Worm (Caenorhabditis elegans) whole organism, L4 larva: ENCODE data around the gene col-156.

Experiments
- ceh-82 ChIP-seq: sonication (generic microtip); optimal IDR thresholded peaks from 2 replicates; lab custom pipeline; 2017; ENCODE audit warnings: missing biosample characterization, missing genetic modification characterization
- dpl-1 ChIP-seq: fragments of 150-350 bp; optimal IDR thresholded peaks from 2 replicates; lab custom pipeline; 2014; ENCODE audit warnings: missing biosample characterization, missing genetic modification reagents, missing genetic modification characterization
- lin-1 ChIP-seq: fragments of 200-800 bp; sonication (Bioruptor generic); IDR thresholded peaks from 2 replicates; pipeline ENCODE4 v1.3.6; 2022; ENCODE audit warnings: missing genetic modification reagents, missing genetic modification characterization, missing compliant biosample characterization
- lin-15B ChIP-seq: fragments of 150-350 bp; sonication (generic microtip); optimal IDR thresholded peaks from 3 replicates; lab custom pipeline; 2014; ENCODE audit warnings: missing biosample characterization, missing genetic modification characterization
- mdl-1 ChIP-seq, 2 experiments: fragments of 150-350 bp in 1 of 2; sonication (generic microtip) in 1 of 2; optimal IDR thresholded peaks; 2 replicates each; lab custom pipeline; 2014 to 2017; ENCODE audit warnings: missing biosample characterization in 2 of 2, missing genetic modification characterization in 2 of 2
- nhr-11 ChIP-seq: fragments of 150-350 bp; optimal IDR thresholded peaks from 2 replicates; lab custom pipeline; 2014; ENCODE audit warnings: missing biosample characterization, missing genetic modification characterization
- nhr-111 ChIP-seq: fragments of 200-800 bp; sonication (Bioruptor generic); optimal IDR thresholded peaks from 2 replicates; lab custom pipeline; 2018; ENCODE audit warnings: mild to moderate bottlenecking, missing genetic modification characterization, missing compliant biosample characterization
- nhr-237 ChIP-seq: sonication (generic microtip); optimal IDR thresholded peaks from 2 replicates; lab custom pipeline; 2017; ENCODE audit warnings: missing biosample characterization, missing genetic modification characterization
- php-3 ChIP-seq: fragments of 200-800 bp; sonication (Bioruptor generic); IDR thresholded peaks from 2 replicates; pipeline ENCODE4 v1.3.6; 2022; ENCODE audit warnings: missing genetic modification reagents, missing genetic modification characterization, missing compliant biosample characterization
- skn-1 ChIP-seq: fragments of 150-350 bp; optimal IDR thresholded peaks from 2 replicates; lab custom pipeline; 2014; ENCODE audit warnings: missing biosample characterization, missing genetic modification characterization
- unc-62 ChIP-seq, 3 experiments: fragments of 150-350 bp in 1 of 3; sonication (generic microtip); optimal IDR thresholded peaks in 2 of 3; peaks in 1 of 3; 1 replicate in 1 of 3; 2 replicates in 2 of 3; lab custom pipeline; 2014 to 2017; ENCODE audit warnings: missing biosample characterization in 3 of 3, missing genetic modification characterization in 3 of 3, missing genetic modification reagents in 3 of 3, missing genotype in 1 of 3

DNA sequence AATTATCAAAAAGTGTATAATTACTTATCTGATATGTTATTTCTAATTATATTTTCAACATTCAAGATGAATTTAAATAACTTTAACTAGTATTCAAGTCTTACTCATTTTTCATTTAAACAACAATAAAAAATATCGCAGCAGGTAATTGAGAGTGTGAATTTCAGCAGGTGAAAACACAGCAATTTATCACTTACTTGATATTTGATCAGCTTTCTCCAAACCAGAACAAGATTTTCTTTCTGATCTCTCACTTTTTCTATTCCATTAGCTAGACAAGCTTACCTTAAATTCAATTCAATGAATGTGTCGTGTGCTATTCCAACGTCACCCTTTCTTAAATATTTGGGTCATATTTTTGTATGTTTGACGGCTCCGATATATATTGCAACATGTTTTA is 35.4 kb upstream of the col-156 start, which contains the start of gene srh-1:
- TF ChIP-seq nhr-11 (tag; lab: Kevin White, UChicago), result no peak
- no peak for TF ChIP-seq lin-1 (GFP tag; lab: Robert Waterston, UW)
- no peak for TF ChIP-seq nhr-111
- TF ChIP-seq dpl-1, result no peak
- TF ChIP-seq ceh-82 (tag; lab: Kevin White, UChicago), result no peak
- TF ChIP-seq nhr-237 (tag; lab: Kevin White, UChicago), result no peak
- no peak for TF ChIP-seq php-3 (GFP tag; lab: Robert Waterston, UW)
- TF ChIP-seq skn-1 (tag; lab: Kevin White, UChicago), result no peak
- TF ChIP-seq lin-15B, result no peak
- TF ChIP-seq mdl-1 (tag; optimal IDR thresholded peaks at IDR 0.05; lab: Kevin White, UChicago), result no peak
- TF ChIP-seq unc-62 (GFP tag; optimal IDR thresholded peaks at IDR 0.05 in 1 of 2; lab: Kevin White, UChicago), result no peak
- no peak for TF ChIP-seq unc-62 (tag; optimal IDR thresholded peaks at IDR 0.05; lab: Kevin White, UChicago)
